Worm (Caenorhabditis elegans) whole organism, L3 larva: ENCODE measurements around the gene F52H2.1.
A peak's percentile ranks its signal among the peaks of the same experiment; 100 is the strongest.

Source experiments
- aly-2 ChIP-seq: fragments of 150-350 bp; optimal IDR thresholded peaks from 2 replicates; lab custom pipeline; 2014; ENCODE audit warnings: missing biosample characterization, missing genetic modification characterization
- ama-1 ChIP-seq: fragments of 150-350 bp; optimal IDR thresholded peaks from 2 replicates; lab custom pipeline; 2018
- egl-5 ChIP-seq: fragments of 150-350 bp; optimal IDR thresholded peaks from 2 replicates; lab custom pipeline; 2017; ENCODE audit warnings: missing biosample characterization, missing genetic modification reagents, missing genetic modification characterization, inconsistent platforms
- fkh-10 ChIP-seq: sonication (generic microtip); optimal IDR thresholded peaks from 2 replicates; lab custom pipeline; 2017; ENCODE audit warnings: missing biosample characterization, missing genetic modification reagents, missing genetic modification characterization
- fos-1 ChIP-seq: fragments of 150-350 bp; optimal IDR thresholded peaks from 2 replicates; lab custom pipeline; 2014; ENCODE audit warnings: missing biosample characterization, missing genetic modification characterization
- jun-1 ChIP-seq: fragments of 150-350 bp; optimal IDR thresholded peaks from 2 replicates; lab custom pipeline; 2014; ENCODE audit warnings: missing biosample characterization, missing genetic modification reagents, missing genetic modification characterization
- nhr-12 ChIP-seq: fragments of 150-350 bp; optimal IDR thresholded peaks from 2 replicates; lab custom pipeline; 2014; ENCODE audit warnings: missing biosample characterization, missing genetic modification characterization
- nhr-28 ChIP-seq: fragments of 150-350 bp; optimal IDR thresholded peaks from 2 replicates; lab custom pipeline; 2014; ENCODE audit warnings: missing biosample characterization, missing genetic modification characterization
- nhr-43 ChIP-seq: sonication (generic microtip); optimal IDR thresholded peaks from 2 replicates; lab custom pipeline; 2016; ENCODE audit warnings: mild to moderate bottlenecking, missing genetic modification characterization, missing compliant biosample characterization; ENCODE audit not compliant: poor library complexity, severe bottlenecking
- unc-39 ChIP-seq: sonication (generic microtip); optimal IDR thresholded peaks from 4 replicates; lab custom pipeline; 2017; ENCODE audit warnings: missing biosample characterization, missing genetic modification characterization
- unc-62 ChIP-seq: fragments of 150-350 bp; sonication (generic microtip); optimal IDR thresholded peaks from 4 replicates; lab custom pipeline; 2014; ENCODE audit warnings: missing biosample characterization, missing genetic modification reagents, missing genetic modification characterization
- ztf-11 ChIP-seq: fragments of 150-350 bp; optimal IDR thresholded peaks from 2 replicates; lab custom pipeline; 2014; ENCODE audit warnings: missing biosample characterization, missing genetic modification characterization

- TF ChIP-seq ztf-11 (tag; lab: Kevin White, UChicago) (no peak), nhr-12 (tag; lab: Kevin White, UChicago) (no peak), aly-2 (tag; lab: Kevin White, UChicago) (no peak), unc-62 (no peak), ama-1 (lab: Kevin White, UChicago) (no peak), nhr-43 (tag; lab: Kevin White, UChicago) (peak; percentile 59), jun-1 (tag; lab: Kevin White, UChicago) (peak; percentile 70), unc-39 (tag; lab: Kevin White, UChicago) (no peak), nhr-28 (no peak), egl-5 (tag; lab: Kevin White, UChicago) (peak; percentile 38), fkh-10 (GFP tag; lab: Kevin White, UChicago) (no peak), fos-1 (tag; lab: Kevin White, UChicago) (no peak)
Observed at ce11 chrX:2553433-2553860, 19.5 kb upstream of the F52H2.1 start.
